Worm (Caenorhabditis elegans) whole organism, L1 larva: Measurements from ENCODE around the gene sri-7.

Experiments
- C16A3.4 ChIP-seq: fragments of 150-350 bp; optimal IDR thresholded peaks from 2 replicates; lab custom pipeline; 2014; ENCODE audit warnings: missing biosample characterization, missing genetic modification characterization
- C34B4.2 ChIP-seq: sonication (generic microtip); optimal IDR thresholded peaks from 2 replicates; lab custom pipeline; 2017; ENCODE audit warnings: mild to moderate bottlenecking, missing genetic modification characterization, missing compliant biosample characterization
- Y116A8C.19 ChIP-seq: sonication (generic microtip); optimal IDR thresholded peaks from 2 replicates; lab custom pipeline; 2016; ENCODE audit warnings: missing compliant biosample characterization, missing genetic modification characterization, borderline replicate concordance
- aly-2 ChIP-seq: fragments of 150-350 bp; optimal IDR thresholded peaks from 2 replicates; lab custom pipeline; 2014; ENCODE audit warnings: missing biosample characterization, missing genetic modification characterization
- ama-1 ChIP-seq: fragments of 150-350 bp; optimal IDR thresholded peaks from 2 replicates; lab custom pipeline; 2014
- dsc-1 ChIP-seq: sonication (generic microtip); optimal IDR thresholded peaks from 2 replicates; lab custom pipeline; 2016; ENCODE audit warnings: mild to moderate bottlenecking, missing genetic modification characterization, missing compliant biosample characterization
- efl-1 ChIP-seq, 4 experiments: fragments of 150-350 bp; optimal IDR thresholded peaks in 3 of 4; peaks in 1 of 4; 1 replicate in 1 of 4; 2 replicates in 3 of 4; lab custom pipeline; 2014; ENCODE audit warnings: missing biosample characterization in 2 of 4, missing genetic modification characterization in 2 of 4, missing genetic modification reagents in 2 of 4
- egl-27 ChIP-seq, 2 experiments: fragments of 150-350 bp in 1 of 2; sonication (generic microtip); optimal IDR thresholded peaks; 3 replicates each; lab custom pipeline; 2017 to 2018; ENCODE audit warnings: missing biosample characterization in 2 of 2, missing genetic modification characterization in 2 of 2, missing genetic modification reagents in 2 of 2
- elt-2 ChIP-seq: sonication (generic microtip); optimal IDR thresholded peaks from 2 replicates; lab custom pipeline; 2016; ENCODE audit warnings: missing genetic modification characterization, mild to moderate bottlenecking, inconsistent platforms, missing compliant biosample characterization, missing genetic modification reagents
- elt-3 ChIP-seq, 6 experiments: fragments of 150-350 bp in 1 of 6; sonication (generic microtip); optimal IDR thresholded peaks; 2 replicates each; lab custom pipeline; 2017 to 2018; ENCODE audit warnings: missing biosample characterization in 6 of 6, missing genetic modification characterization in 6 of 6, inconsistent platforms in 1 of 6
- fkh-8 ChIP-seq: sonication (generic microtip); optimal IDR thresholded peaks from 2 replicates; lab custom pipeline; 2016; ENCODE audit warnings: mild to moderate bottlenecking, missing genetic modification characterization, missing compliant biosample characterization
- grh-1 ChIP-seq: fragments of 200-800 bp; sonication (Bioruptor generic); IDR thresholded peaks from 2 replicates; pipeline ENCODE4 v1.3.6; 2022; ENCODE audit warnings: missing genetic modification reagents, missing genetic modification characterization, missing compliant biosample characterization
- hlh-4 ChIP-seq: sonication (generic microtip); optimal IDR thresholded peaks from 2 replicates; lab custom pipeline; 2016; ENCODE audit warnings: mild to moderate bottlenecking, missing genetic modification characterization, missing compliant biosample characterization
- hpl-2 ChIP-seq: fragments of 150-350 bp; optimal IDR thresholded peaks from 2 replicates; lab custom pipeline; 2014; ENCODE audit warnings: missing biosample characterization, missing genetic modification reagents, missing genetic modification characterization
- irx-1 ChIP-seq: sonication (generic microtip); optimal IDR thresholded peaks from 2 replicates; lab custom pipeline; 2016; ENCODE audit warnings: missing genetic modification characterization, missing compliant biosample characterization
- lin-13 ChIP-seq: fragments of 150-350 bp; optimal IDR thresholded peaks from 2 replicates; lab custom pipeline; 2014; ENCODE audit warnings: missing biosample characterization, missing genetic modification reagents, missing genetic modification characterization
- lin-15B ChIP-seq: fragments of 150-350 bp; sonication (generic microtip); optimal IDR thresholded peaks from 3 replicates; lab custom pipeline; 2014; ENCODE audit warnings: missing biosample characterization, missing genetic modification characterization
- lin-35 ChIP-seq, 2 experiments: fragments of 150-350 bp; optimal IDR thresholded peaks; 2 replicates each; lab custom pipeline; 2014; ENCODE audit warnings: missing biosample characterization in 2 of 2, missing genetic modification characterization in 2 of 2, missing genetic modification reagents in 2 of 2
- lsy-2 ChIP-seq, 2 experiments: fragments of 150-350 bp; optimal IDR thresholded peaks; 2 replicates each; lab custom pipeline; 2014; ENCODE audit warnings: missing biosample characterization in 2 of 2, missing genetic modification characterization in 2 of 2
- mab-9 ChIP-seq: fragments of 200-800 bp; sonication (Bioruptor generic); IDR thresholded peaks from 2 replicates; pipeline ENCODE4 v1.3.6; 2022; ENCODE audit warnings: missing genetic modification reagents, missing genetic modification characterization, missing compliant biosample characterization
- mdl-1 ChIP-seq, 2 experiments: fragments of 150-350 bp; optimal IDR thresholded peaks; 2 replicates each; lab custom pipeline; 2014 to 2017; ENCODE audit warnings: missing biosample characterization in 2 of 2, missing genetic modification characterization in 2 of 2, inconsistent platforms in 1 of 2
- nhr-47 ChIP-seq: sonication (generic microtip); optimal IDR thresholded peaks from 2 replicates; lab custom pipeline; 2016; ENCODE audit warnings: mild to moderate bottlenecking, missing genetic modification characterization, moderate library complexity, missing compliant biosample characterization
- nhr-71 ChIP-seq: sonication (generic microtip); optimal IDR thresholded peaks from 2 replicates; lab custom pipeline; 2016; ENCODE audit warnings: mild to moderate bottlenecking, missing genetic modification characterization, moderate library complexity, missing compliant biosample characterization
- nhr-85 ChIP-seq: sonication (generic microtip); peaks from one replicate; lab custom pipeline; 2016; ENCODE audit warnings: missing genetic modification characterization, inconsistent platforms, missing compliant biosample characterization
- pax-3 ChIP-seq: fragments of 200-800 bp; sonication (Bioruptor generic); optimal IDR thresholded peaks from 2 replicates; lab custom pipeline; 2018; ENCODE audit warnings: mild to moderate bottlenecking, missing genetic modification characterization, moderate library complexity, missing compliant biosample characterization
- pqm-1 ChIP-seq: sonication (generic microtip); optimal IDR thresholded peaks from 3 replicates; lab custom pipeline; 2017; ENCODE audit warnings: missing biosample characterization, missing genetic modification characterization
- skn-1 ChIP-seq: fragments of 150-350 bp; optimal IDR thresholded peaks from 2 replicates; lab custom pipeline; 2014; ENCODE audit warnings: missing biosample characterization, missing genetic modification characterization
- snu-23 ChIP-seq: sonication (generic microtip); optimal IDR thresholded peaks from 2 replicates; lab custom pipeline; 2016; ENCODE audit warnings: missing genetic modification characterization, missing compliant biosample characterization
- sptf-1 ChIP-seq: fragments of 150-350 bp; optimal IDR thresholded peaks from 2 replicates; lab custom pipeline; 2014; ENCODE audit warnings: missing biosample characterization, missing genetic modification characterization
- sup-37 ChIP-seq: fragments of 200-800 bp; sonication (Bioruptor generic); optimal IDR thresholded peaks from 2 replicates; lab custom pipeline; 2018; ENCODE audit warnings: mild to moderate bottlenecking, missing genetic modification characterization, missing compliant biosample characterization
- swsn-7 ChIP-seq: sonication (generic microtip); optimal IDR thresholded peaks from 2 replicates; lab custom pipeline; 2016; ENCODE audit warnings: missing genetic modification characterization, missing compliant biosample characterization
- unc-130 ChIP-seq: fragments of 150-350 bp; optimal IDR thresholded peaks from 2 replicates; lab custom pipeline; 2017; ENCODE audit warnings: missing biosample characterization, missing genetic modification characterization, inconsistent platforms
- unc-30 ChIP-seq: sonication (generic microtip); optimal IDR thresholded peaks from 2 replicates; lab custom pipeline; 2017; ENCODE audit warnings: missing biosample characterization, missing genetic modification characterization
- unc-86 ChIP-seq: sonication (generic microtip); optimal IDR thresholded peaks from 2 replicates; lab custom pipeline; 2016; ENCODE audit warnings: missing genetic modification characterization, missing compliant biosample characterization
- vab-15 ChIP-seq: sonication (generic microtip); optimal IDR thresholded peaks from 2 replicates; lab custom pipeline; 2017; ENCODE audit warnings: missing genotype, mild to moderate bottlenecking, missing genetic modification characterization, missing compliant biosample characterization
- xbp-1 ChIP-seq: sonication (generic microtip); optimal IDR thresholded peaks from 2 replicates; lab custom pipeline; 2016; ENCODE audit warnings: missing genetic modification characterization, missing compliant biosample characterization
- zag-1 ChIP-seq: fragments of 150-350 bp; optimal IDR thresholded peaks from 2 replicates; lab custom pipeline; 2014; ENCODE audit warnings: missing biosample characterization, missing genetic modification characterization

The sri-7 gene

DNA sequence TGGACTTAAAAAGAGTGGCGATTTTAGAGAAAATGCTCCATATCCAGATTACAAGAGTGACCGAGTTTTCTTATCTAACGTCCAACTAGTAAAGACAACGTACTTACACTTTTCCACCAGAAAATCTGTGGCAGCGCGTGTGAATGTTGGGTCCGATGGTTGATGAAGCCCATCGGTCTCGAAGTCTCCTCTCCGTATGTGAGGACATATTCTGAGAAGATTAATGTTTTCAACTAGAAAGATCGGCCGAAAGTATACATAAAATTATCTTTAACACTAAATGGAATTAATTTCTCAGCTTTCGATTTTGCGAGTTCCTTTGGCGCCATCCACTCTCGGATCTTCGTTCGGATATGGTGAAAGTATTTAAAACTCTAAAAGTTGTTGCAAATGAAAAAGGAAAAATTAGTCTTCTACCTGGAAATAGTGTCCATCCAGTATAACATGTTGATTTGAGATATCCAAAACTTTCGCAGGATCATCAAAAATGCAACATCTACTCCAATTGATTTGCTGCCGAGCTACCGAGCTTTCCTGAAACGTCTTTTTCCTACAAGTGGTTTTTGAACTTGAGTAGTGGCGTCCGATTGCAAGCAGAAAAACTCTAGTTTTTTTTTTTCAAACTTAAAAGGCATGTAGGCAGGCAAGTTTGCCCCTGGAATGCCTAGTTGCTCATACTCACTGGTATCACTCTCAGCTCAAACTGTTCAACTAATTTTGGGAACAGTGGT lies 31.4 kb downstream of the sri-7 start:
- TF ChIP-seq ama-1: no peak
- no peak for TF ChIP-seq snu-23 (GFP tag; lab: Kevin White, UChicago)
- no peak for TF ChIP-seq egl-27 (tag; optimal IDR thresholded peaks at IDR 0.05; lab: Kevin White, UChicago)
- TF ChIP-seq skn-1 (tag; lab: Kevin White, UChicago): no peak
- no peak for TF ChIP-seq mdl-1 (tag; optimal IDR thresholded peaks at IDR 0.05; lab: Kevin White, UChicago)
- TF ChIP-seq pax-3 (tag; lab: Kevin White, UChicago): peak; percentile 51
- no peak for TF ChIP-seq lin-13 (GFP tag; lab: Kevin White, UChicago)
- peak; percentile 23 for TF ChIP-seq pqm-1 (tag; lab: Kevin White, UChicago)
- TF ChIP-seq vab-15 (tag; lab: Kevin White, UChicago): no peak
- TF ChIP-seq irx-1 (tag; lab: Kevin White, UChicago): no peak
- no peak for TF ChIP-seq efl-1 (optimal IDR thresholded peaks at IDR 0.05; lab: Kevin White, UChicago)
- TF ChIP-seq efl-1 (GFP tag; optimal IDR thresholded peaks at IDR 0.05 in 1 of 2; lab: Kevin White, UChicago): peak in 1 of 2 experiments; percentile 81
- TF ChIP-seq, all 84 proteins: peak for 3

DNA sequence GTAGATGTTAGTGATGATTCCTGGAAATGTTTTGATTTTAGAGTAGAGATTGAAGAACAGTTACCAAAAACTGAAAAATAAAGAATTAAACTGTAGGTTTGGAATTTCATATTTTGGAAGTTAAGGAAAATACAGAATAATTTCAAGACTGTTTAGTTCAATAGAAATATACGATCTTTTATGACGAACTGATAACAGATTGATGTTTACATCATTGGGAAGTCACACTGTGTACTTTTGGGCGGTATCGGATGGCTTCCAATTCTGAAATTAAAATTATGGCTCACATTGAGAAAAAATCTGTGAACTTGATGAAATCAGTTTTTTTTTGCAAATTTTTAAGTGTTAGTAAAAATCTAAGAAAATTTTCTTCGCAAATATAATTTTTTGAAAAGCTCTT lies 32.3 kb downstream of the sri-7 start, which contains the start of gene T26H5.8:
TSS of gene T26H5.8 (minus strand) at position 270 of the 400 bp plus-strand sequence.
- TF ChIP-seq unc-30 (tag; lab: Kevin White, UChicago) (no peak), lin-35 (GFP tag; optimal IDR thresholded peaks at IDR 0.05; lab: Kevin White, UChicago) (peak in 1 of 2 experiments; percentile 25), elt-2 (peak; percentile 41), skn-1 (tag; lab: Kevin White, UChicago) (no peak), mab-9 (GFP tag; lab: Robert Waterston, UW) (no peak), efl-1 (optimal IDR thresholded peaks at IDR 0.05; lab: Kevin White, UChicago) (no peak), efl-1 (GFP tag; optimal IDR thresholded peaks at IDR 0.05 in 1 of 2; lab: Kevin White, UChicago) (peak in 1 of 2 experiments; percentile 4), pqm-1 (tag; lab: Kevin White, UChicago) (peak; percentile 46)
- TF ChIP-seq, all 84 proteins: peak for 4

DNA sequence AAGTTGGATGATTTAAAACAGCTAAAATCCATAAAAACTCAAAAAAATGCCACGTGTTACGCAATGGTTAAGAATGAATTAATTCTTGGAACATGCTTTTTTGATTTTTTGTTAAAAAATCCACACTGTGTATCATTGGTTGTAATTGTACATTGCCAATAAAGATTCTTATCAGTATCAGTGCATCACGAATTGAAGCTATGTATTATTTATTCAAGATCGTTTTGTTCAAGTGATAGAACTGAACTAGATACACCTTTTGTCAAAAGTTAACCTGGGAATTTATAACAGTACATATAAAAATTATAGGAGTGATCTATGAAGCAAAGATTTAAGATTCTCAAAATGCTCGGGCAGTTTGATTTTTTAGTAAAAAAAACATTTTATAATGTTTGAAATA lies 34.5 kb downstream of the sri-7 start:
- TF ChIP-seq swsn-7 (tag; lab: Kevin White, UChicago): no peak
- TF ChIP-seq elt-2: peak; percentile 36
- TF ChIP-seq, all 84 proteins: peak for 1

DNA sequence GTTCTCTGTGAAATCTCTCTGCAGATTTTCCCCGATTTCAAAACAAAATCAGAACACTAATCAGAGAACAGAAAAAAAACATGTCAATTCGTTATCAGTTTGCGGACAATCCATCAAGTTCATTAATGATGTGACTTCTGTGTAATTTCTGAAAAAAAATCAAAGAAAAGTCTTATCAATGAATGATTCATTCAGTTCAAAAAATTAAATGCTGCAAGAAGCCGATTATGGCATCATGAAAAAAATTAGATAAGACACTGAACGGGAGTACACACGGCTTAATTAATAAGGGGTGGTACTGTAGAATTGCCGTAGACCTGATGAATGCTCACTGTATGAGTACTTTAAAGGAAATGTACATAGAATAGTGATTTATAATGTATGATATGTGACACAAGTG lies 36.0 kb downstream of the sri-7 start:
- TF ChIP-seq elt-2 (peak; percentile 61), nhr-47 (tag; lab: Kevin White, UChicago) (no peak), lin-13 (GFP tag; lab: Kevin White, UChicago) (no peak), hlh-4 (no peak), xbp-1 (tag; lab: Kevin White, UChicago) (no peak)

DNA sequence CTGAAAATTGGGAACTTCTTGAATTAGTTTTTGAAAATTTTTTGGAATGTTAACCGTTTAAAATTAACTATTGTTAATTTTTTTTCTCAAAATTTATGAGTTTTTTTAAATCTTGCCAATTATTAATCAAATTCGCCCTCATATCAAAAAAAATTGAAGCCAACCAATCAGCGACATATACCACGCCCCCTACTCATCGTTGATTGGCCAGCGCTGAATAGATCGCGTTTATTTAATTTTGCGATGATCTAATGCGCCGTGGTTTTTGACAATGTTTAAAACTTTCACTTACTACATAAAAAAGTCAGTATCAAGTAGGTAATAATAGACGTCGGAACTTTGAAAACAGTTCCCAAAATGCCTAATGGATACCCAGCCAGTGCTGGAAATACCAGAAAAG lies 42.3 kb downstream of the sri-7 start:
- no peak for TF ChIP-seq snu-23 (GFP tag; lab: Kevin White, UChicago)
- no peak for TF ChIP-seq lin-35 (GFP tag; optimal IDR thresholded peaks at IDR 0.05; lab: Kevin White, UChicago)
- TF ChIP-seq elt-3 (tag; optimal IDR thresholded peaks at IDR 0.05; lab: Kevin White, UChicago): no peak
- no peak for TF ChIP-seq sup-37 (GFP tag; lab: Kevin White, UChicago)
- TF ChIP-seq Y116A8C.19 (tag; lab: Kevin White, UChicago): no peak
- no peak for TF ChIP-seq C34B4.2
- no peak for TF ChIP-seq swsn-7 (tag; lab: Kevin White, UChicago)

DNA sequence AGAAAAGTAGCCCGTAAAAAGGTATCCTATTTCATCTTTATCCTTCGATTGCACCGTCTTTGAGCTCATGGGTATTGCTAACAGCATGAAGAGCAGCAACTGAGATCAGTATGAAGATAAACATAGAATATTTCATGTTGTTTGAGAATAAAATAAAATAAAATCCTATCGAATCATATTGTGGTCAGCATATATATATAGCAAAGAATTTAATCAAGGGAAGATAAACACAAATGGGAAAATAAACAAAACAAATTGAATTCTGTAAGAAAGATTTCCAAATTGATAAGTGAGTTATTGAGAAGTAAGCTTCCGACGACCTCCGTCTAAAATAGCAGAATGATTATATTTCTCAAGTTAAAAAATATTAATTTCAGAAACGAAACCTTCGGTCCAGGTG lies 43.6 kb downstream of the sri-7 start, which contains the start of gene T26H5.10:
TSS of gene T26H5.10 (minus strand) at position 101 of the 400 bp plus-strand sequence.
- TF ChIP-seq lsy-2 (tag; optimal IDR thresholded peaks at IDR 0.05; lab: Kevin White, UChicago) (no peak), lin-35 (GFP tag; optimal IDR thresholded peaks at IDR 0.05; lab: Kevin White, UChicago) (no peak), C16A3.4 (tag; lab: Kevin White, UChicago) (no peak), nhr-71 (tag; lab: Kevin White, UChicago) (no peak), hlh-4 (no peak), hpl-2 (GFP tag; lab: Kevin White, UChicago) (no peak), irx-1 (tag; lab: Kevin White, UChicago) (no peak), grh-1 (GFP tag; lab: Robert Waterston, UW) (no peak), nhr-85 (tag; lab: Kevin White, UChicago) (no peak), nhr-47 (tag; lab: Kevin White, UChicago) (no peak), unc-130 (no peak), snu-23 (GFP tag; lab: Kevin White, UChicago) (no peak), zag-1 (tag; lab: Kevin White, UChicago) (no peak), dsc-1 (tag; lab: Kevin White, UChicago) (no peak), sptf-1 (tag; lab: Kevin White, UChicago) (no peak), unc-86 (tag; lab: Kevin White, UChicago) (no peak), fkh-8 (no peak), aly-2 (tag; lab: Kevin White, UChicago) (no peak), pax-3 (tag; lab: Kevin White, UChicago) (no peak), lin-15B (tag; lab: Kevin White, UChicago) (no peak)
- TF ChIP-seq, all 84 proteins: peak for 0
